Fruit fly (Drosophila melanogaster) whole organism, pupa: ENCODE measurements around the gene CG12105.

Source experiments
- CG10348 ChIP-seq: fragments of 200-800 bp; sonication (Bioruptor generic); IDR thresholded peaks from 2 replicates; pipeline ENCODE4 v1.3.6; 2022; ENCODE audit warnings: missing biosample characterization, missing genetic modification characterization
- CG12605 ChIP-seq: fragments of 200-800 bp; sonication (Bioruptor generic); IDR thresholded peaks from 2 replicates; pipeline ENCODE4 v1.3.6; 2022; ENCODE audit warnings: missing biosample characterization, missing genetic modification characterization
- CG13204 ChIP-seq: fragments of 200-800 bp; sonication (Bioruptor generic); optimal IDR thresholded peaks from 2 replicates; lab custom pipeline; 2018; ENCODE audit warnings: missing biosample characterization, mild to moderate bottlenecking, missing genetic modification characterization, moderate library complexity
- CG14655 ChIP-seq: fragments of 200-800 bp; sonication (Bioruptor generic); optimal IDR thresholded peaks from 3 replicates; lab custom pipeline; 2017; ENCODE audit warnings: mild to moderate bottlenecking, missing biosample characterization, missing genetic modification reagents, missing genetic modification characterization
- CG15710 ChIP-seq: fragments of 200-800 bp; sonication (Bioruptor generic); optimal IDR thresholded peaks from 2 replicates; lab custom pipeline; 2018; ENCODE audit warnings: missing biosample characterization, mild to moderate bottlenecking, missing genetic modification characterization, moderate library complexity
- CG17806 ChIP-seq: fragments of 200-800 bp; sonication (Bioruptor generic); optimal IDR thresholded peaks from 2 replicates; lab custom pipeline; 2018; ENCODE audit warnings: missing biosample characterization, mild to moderate bottlenecking, missing genetic modification characterization, moderate library complexity
- CG32121 ChIP-seq: fragments of 200-800 bp; sonication (Bioruptor generic); IDR thresholded peaks from 2 replicates; pipeline ENCODE4 v1.3.6; 2022; ENCODE audit warnings: missing biosample characterization, missing genetic modification characterization
- CG34367 ChIP-seq: fragments of 200-800 bp; sonication (Bioruptor generic); optimal IDR thresholded peaks from 2 replicates; lab custom pipeline; 2018; ENCODE audit warnings: missing biosample characterization, mild to moderate bottlenecking, missing genetic modification characterization
- CG4496 ChIP-seq: fragments of 200-800 bp; sonication (Bioruptor generic); IDR thresholded peaks from 3 replicates; pipeline ENCODE4 v1.3.6; 2022; ENCODE audit warnings: missing biosample characterization, missing genetic modification characterization
- CG8159 ChIP-seq: fragments of 200-800 bp; sonication (Bioruptor generic); optimal IDR thresholded peaks from 3 replicates; lab custom pipeline; 2018; ENCODE audit warnings: missing biosample characterization, mild to moderate bottlenecking, missing genetic modification characterization, moderate library complexity
- CG8301 ChIP-seq: fragments of 200-800 bp; sonication (Bioruptor generic); optimal IDR thresholded peaks from 2 replicates; lab custom pipeline; 2018; ENCODE audit warnings: missing biosample characterization, mild to moderate bottlenecking, missing genetic modification characterization
- CG9948 ChIP-seq: fragments of 200-800 bp; sonication (Bioruptor generic); optimal IDR thresholded peaks from 2 replicates; lab custom pipeline; 2018; ENCODE audit warnings: missing biosample characterization, mild to moderate bottlenecking, missing genetic modification characterization, moderate library complexity
- D1 ChIP-seq: fragments of 200-800 bp; sonication (Bioruptor generic); optimal IDR thresholded peaks from 2 replicates; lab custom pipeline; 2018; ENCODE audit warnings: missing biosample characterization, mild to moderate bottlenecking, missing genetic modification characterization, moderate library complexity
- EcR ChIP-seq: fragments of 200-800 bp; sonication (Bioruptor generic); optimal IDR thresholded peaks from 3 replicates; lab custom pipeline; 2019; ENCODE audit warnings: missing biosample characterization, missing genetic modification characterization, mild to moderate bottlenecking, moderate library complexity, missing genetic modification reagents
- Ets98B ChIP-seq: fragments of 200-800 bp; sonication (Bioruptor generic); IDR thresholded peaks from 2 replicates; pipeline ENCODE4 v1.3.6; 2022; ENCODE audit warnings: missing biosample characterization, missing genetic modification characterization
- Pif1A ChIP-seq: fragments of 200-800 bp; sonication (Bioruptor generic); optimal IDR thresholded peaks from 3 replicates; lab custom pipeline; 2016; ENCODE audit warnings: missing biosample characterization, missing genetic modification characterization
- Pif1B ChIP-seq: fragments of 200-800 bp; sonication (Bioruptor generic); optimal IDR thresholded peaks from 3 replicates; lab custom pipeline; 2016; ENCODE audit warnings: missing biosample characterization, missing genetic modification characterization
- Snoo ChIP-seq: fragments of 200-800 bp; sonication (Bioruptor generic); optimal IDR thresholded peaks from 3 replicates; lab custom pipeline; 2017; ENCODE audit warnings: missing biosample characterization, mild to moderate bottlenecking, missing genetic modification characterization, inconsistent platforms
- fd96Ca ChIP-seq: fragments of 200-800 bp; sonication (Bioruptor generic); IDR thresholded peaks from 3 replicates; pipeline ENCODE4 v1.3.6; 2022; ENCODE audit warnings: missing biosample characterization, missing genetic modification characterization
- gl ChIP-seq: fragments of 200-800 bp; sonication (Bioruptor generic); optimal IDR thresholded peaks from 2 replicates; lab custom pipeline; 2018; ENCODE audit warnings: missing biosample characterization, mild to moderate bottlenecking, missing genetic modification characterization
- rn ChIP-seq: fragments of 200-800 bp; sonication (Bioruptor generic); IDR thresholded peaks from 2 replicates; pipeline ENCODE4 v1.3.6; 2022; ENCODE audit warnings: missing biosample characterization, missing genetic modification characterization

CG12105 gene

DNA sequence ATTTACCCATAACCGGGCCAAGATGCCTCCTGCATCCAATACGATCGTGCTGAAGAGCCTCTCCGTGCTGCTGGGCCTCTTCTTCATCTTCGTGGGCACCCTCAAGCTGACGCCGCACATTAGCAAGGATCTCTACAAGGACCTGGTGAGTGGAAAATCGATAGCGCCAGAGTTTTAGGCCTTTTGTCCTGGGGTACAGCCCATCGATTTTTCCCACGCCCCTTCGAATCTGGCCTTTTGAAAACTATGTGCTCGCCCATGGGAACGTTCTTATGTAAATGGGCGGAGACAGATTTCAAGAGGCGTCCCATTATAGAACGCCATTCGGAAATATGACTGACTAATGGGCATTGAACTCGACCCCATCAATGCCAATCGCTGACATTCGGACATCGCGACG lies 33.8 kb upstream of the CG12105 start:
- TF ChIP-seq CG32121 = 0 out of 2 replicates have a peak, but pooled peaks have one; percentile 14
- TF ChIP-seq CG4496 (GFP tag; lab: Robert Waterston, UW) = no peak
- TF ChIP-seq, all 21 proteins: peak for 1

DNA sequence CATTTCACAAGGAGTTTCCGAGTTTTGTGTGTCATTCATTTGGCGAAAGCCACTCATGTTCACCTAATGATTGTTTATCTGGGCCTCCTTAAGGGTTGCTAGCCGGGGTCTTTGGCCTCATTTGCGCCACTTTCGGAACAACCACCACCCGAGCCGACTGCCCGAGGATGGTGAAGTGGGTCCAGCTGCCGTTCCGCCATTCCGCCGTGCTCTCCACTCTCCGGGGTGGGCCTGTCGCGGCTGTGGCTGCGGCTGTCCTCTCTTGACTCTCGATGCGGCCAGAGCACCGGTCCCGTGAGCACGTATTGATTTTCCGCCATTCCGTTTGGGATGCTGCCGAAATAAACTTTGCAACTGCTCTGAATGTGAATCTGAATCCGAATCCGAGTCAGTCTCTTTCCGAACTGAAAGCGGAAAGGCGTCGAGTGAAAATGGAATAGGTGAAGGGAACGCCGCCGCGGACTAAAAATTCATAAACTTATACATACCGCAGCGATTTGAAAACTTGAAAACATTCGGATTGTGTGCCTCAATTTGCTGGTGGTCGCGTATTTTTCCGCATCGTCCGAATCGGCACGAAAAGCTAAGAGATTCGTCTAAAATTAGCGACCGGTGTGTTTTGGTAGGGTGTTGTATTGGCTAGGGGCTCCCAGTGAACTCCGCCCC lies 33.2 kb upstream of the CG12105 start, which contains the start of gene CG13920:
CG13920 (plus strand) TSS at position 255 of the 666 bp plus-strand sequence.
- TF ChIP-seq EcR (GFP tag; lab: Kevin White, UChicago) (peak; percentile 86), fd96Ca (GFP tag; lab: Robert Waterston, UW) (no peak)

DNA sequence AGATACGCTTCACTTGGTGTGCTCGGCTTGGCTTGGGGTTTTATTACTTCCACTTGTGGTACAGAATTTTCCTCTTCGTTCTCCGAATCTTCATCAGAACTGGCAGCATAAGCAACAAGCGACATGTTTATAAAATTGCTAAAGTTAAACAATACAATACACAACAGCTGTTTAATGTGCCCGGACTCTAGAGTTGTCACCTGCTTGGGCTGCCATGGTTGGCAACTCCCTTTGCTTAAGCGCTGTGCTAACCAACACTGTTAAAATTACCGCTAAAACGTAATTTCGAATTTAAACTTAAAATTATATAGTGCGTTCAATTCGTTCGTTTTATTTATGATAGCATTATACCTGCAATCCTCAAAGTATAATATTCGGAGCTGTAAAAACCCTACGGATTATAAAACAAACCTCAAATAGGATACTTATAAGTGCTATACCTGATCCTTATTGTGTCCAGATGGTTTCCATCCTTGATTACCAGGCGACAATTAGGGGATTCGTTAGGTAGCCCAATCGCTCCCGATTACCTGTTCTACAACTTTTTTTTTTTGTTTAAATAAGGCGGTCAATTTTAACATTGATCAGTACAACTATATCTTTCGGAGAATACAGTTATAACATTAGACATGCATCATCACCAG lies 31.8 kb upstream of the CG12105 start, which contains the start of the genes CG17249 and Bro:
CG17249 (minus strand) TSS at position 189 of the 644 bp plus-strand sequence.
Bro (plus strand) TSS at position 594 of the 644 bp plus-strand sequence.
- no peak for TF ChIP-seq CG14655
- peak; percentile 83 for TF ChIP-seq CG15710 (tag; lab: Kevin White, UChicago)

- TF ChIP-seq CG32121 = peak; percentile 98
- TF ChIP-seq Pif1A (GFP tag; lab: Kevin White, UChicago) = peak; percentile 99
- peak; percentile 98 for TF ChIP-seq CG4496 (GFP tag; lab: Robert Waterston, UW)
- TF ChIP-seq CG10348 (GFP tag; lab: Robert Waterston, UW) = peak; percentile 91
- TF ChIP-seq CG13204 = no peak
- peak; percentile 96 for TF ChIP-seq rn
- peak; percentile 98 for TF ChIP-seq Ets98B (GFP tag; lab: Robert Waterston, UW)
- TF ChIP-seq Pif1B = peak; percentile 98
- TF ChIP-seq gl (tag; lab: Kevin White, UChicago) = peak; percentile 92
- peak; percentile 97 for TF ChIP-seq CG34367 (tag; lab: Kevin White, UChicago)
- peak; percentile 53 for TF ChIP-seq EcR (GFP tag; lab: Kevin White, UChicago)
- no peak for TF ChIP-seq D1 (tag; lab: Kevin White, UChicago)
- peak; percentile 95 for TF ChIP-seq CG17806
- TF ChIP-seq CG8159 (tag; lab: Kevin White, UChicago) = peak; percentile 96
- TF ChIP-seq fd96Ca (GFP tag; lab: Robert Waterston, UW) = peak; percentile 95
- TF ChIP-seq Snoo (tag; lab: Kevin White, UChicago) = peak; percentile 98
- peak; percentile 95 for TF ChIP-seq CG8301
- peak; percentile 94 for TF ChIP-seq CG14655
- peak; percentile 98 for TF ChIP-seq CG15710 (tag; lab: Kevin White, UChicago)
- peak; percentile 95 for TF ChIP-seq CG9948 (tag; lab: Kevin White, UChicago)
- TF ChIP-seq CG12605 (GFP tag; lab: Robert Waterston, UW) = peak; percentile 95
These were observed 29.4 kb upstream of the CG12105 start, which contains the start of the genes alphaCOP and CG13919 for dm6 chr3L:1644920-1645567. Gene alphaCOP (minus strand): TSS chr3L:1645199. Gene CG13919 (plus strand): TSS chr3L:1645467.

dm6 chr3L:1639185-1639812 lies 23.7 kb upstream of the CG12105 start, which contains the start of the genes Mettl2 and Bgb:
Gene Mettl2 (minus strand): TSS chr3L:1639235.
Gene Bgb (plus strand): TSS chr3L:1639711.
- TF ChIP-seq Ets98B (GFP tag; lab: Robert Waterston, UW) (peak; percentile 57; the same call in 1 of the 2 replicates), CG8301 (no peak), rn (peak; percentile 57), fd96Ca (GFP tag; lab: Robert Waterston, UW) (peak; percentile 50; the same call in 1 of the 3 replicates), CG9948 (tag; lab: Kevin White, UChicago) (peak; percentile 69), D1 (tag; lab: Kevin White, UChicago) (no peak), Snoo (tag; lab: Kevin White, UChicago) (peak; percentile 66), CG10348 (GFP tag; lab: Robert Waterston, UW) (no peak), gl (tag; lab: Kevin White, UChicago) (no peak), CG17806 (peak; percentile 66), CG4496 (GFP tag; lab: Robert Waterston, UW) (peak; percentile 84), EcR (GFP tag; lab: Kevin White, UChicago) (no peak), CG32121 (no peak; the same call in 1 of the 2 replicates), Pif1A (GFP tag; lab: Kevin White, UChicago) (no peak), CG13204 (no peak), Pif1B (no peak), CG12605 (GFP tag; lab: Robert Waterston, UW) (0 out of 2 replicates have a peak, but pooled peaks have one; percentile 33), CG15710 (tag; lab: Kevin White, UChicago) (peak; percentile 68), CG34367 (tag; lab: Kevin White, UChicago) (peak; percentile 31), CG8159 (tag; lab: Kevin White, UChicago) (peak; percentile 75), CG14655 (no peak)
